Fruit fly (Drosophila melanogaster) whole organism: Measurements from ENCODE around the gene PolrMT.

Source experiments
- Dll ChIP-seq: fragments of >200 bp; optimal IDR thresholded peaks from 2 replicates; lab custom pipeline; 2017
- EcR ChIP-seq, 2 experiments: fragments of >200 bp; optimal IDR thresholded peaks; 2 replicates each; lab custom pipeline; 2017; ENCODE audit warnings: missing biosample characterization in 2 of 2, missing genetic modification characterization in 2 of 2, missing genetic modification reagents in 2 of 2
- usp ChIP-seq: fragments of >200 bp; optimal IDR thresholded peaks from 2 replicates; lab custom pipeline; 2017; ENCODE audit warnings: missing biosample characterization, missing genetic modification characterization, mixed read lengths

DNA sequence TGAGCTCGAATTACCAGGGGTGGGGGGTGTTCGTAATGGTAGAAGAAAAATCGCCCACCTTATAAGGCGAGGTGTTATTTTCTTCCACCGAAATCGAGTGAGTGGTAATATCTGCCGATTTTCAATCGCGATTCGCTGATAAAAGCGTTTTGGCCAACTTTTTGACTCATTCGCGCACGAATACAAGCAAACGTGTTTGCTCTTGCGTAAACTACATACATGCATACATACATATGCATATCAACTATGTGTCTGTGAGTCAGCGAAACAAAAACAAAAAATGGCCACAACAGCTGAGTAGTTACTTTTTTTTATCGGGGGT is 49.1 kb upstream of the PolrMT start:
- TF ChIP-seq EcR (GFP tag; optimal IDR thresholded peaks at IDR 0.05; lab: Kevin White, UChicago): no peak
- TF ChIP-seq usp (GFP tag; lab: Kevin White, UChicago): no peak
- TF ChIP-seq Dll: no peak
